Fruit fly (Drosophila melanogaster): Measurements from ENCODE around the gene CG14422.
A peak's percentile ranks its signal among the peaks of the same experiment; 100 is the strongest.

CG14422 gene

DNA sequence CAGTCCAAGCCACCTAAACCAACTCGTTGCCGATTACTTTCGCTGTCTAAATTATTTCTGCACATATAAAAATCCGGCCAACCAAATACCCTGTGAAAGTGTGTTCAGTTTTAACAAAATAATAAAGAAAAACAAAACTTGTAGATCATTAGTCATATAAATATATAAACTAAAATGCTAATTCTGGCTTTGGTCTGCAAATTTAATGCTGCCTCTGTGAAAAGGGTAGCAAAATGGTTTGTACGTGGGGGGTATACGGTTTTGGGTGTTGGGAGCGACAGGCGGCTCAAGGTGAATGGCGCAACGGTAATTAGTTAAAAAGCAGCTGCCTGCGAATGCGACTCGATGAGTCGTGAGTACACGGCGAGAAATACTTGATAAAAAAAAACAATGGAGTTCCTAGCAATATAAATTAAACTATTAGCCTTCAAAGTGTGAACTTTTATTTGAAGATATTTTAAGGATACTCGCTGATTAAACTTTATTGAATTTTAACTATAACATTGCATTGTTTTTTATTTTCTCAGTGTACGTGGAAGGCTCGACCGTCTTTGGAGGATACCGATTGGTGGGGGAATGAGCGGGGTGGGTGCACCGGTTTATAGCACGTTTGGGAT is 34.8 kb downstream of the CG14422 start (continued):
- TF ChIP-seq CG9727 (GFP tag; optimal IDR thresholded peaks at IDR 0.05), result peak; percentile 58
- TF ChIP-seq CG18764 (GFP tag; optimal IDR thresholded peaks at IDR 0.05), result peak; percentile 29
- peak; percentile 54; the same call in 1 of the 2 replicates for TF ChIP-seq CG6689 (GFP tag; IDR thresholded peaks at IDR 0.05)
- 0 out of 3 replicates have a peak, but pooled peaks have one; percentile 38 for TF ChIP-seq ci (GFP tag; IDR thresholded peaks at IDR 0.05)
- no peak for TF ChIP-seq usp (GFP tag; optimal IDR thresholded peaks at IDR 0.05)
- peak; percentile 4 for TF ChIP-seq maf-S (GFP tag; optimal IDR thresholded peaks at IDR 0.05)
- peak; percentile 24 for TF ChIP-seq Oli (tag; optimal IDR thresholded peaks at IDR 0.05)
- no peak for TF ChIP-seq CrebB (tag; optimal IDR thresholded peaks at IDR 0.05)
- TF ChIP-seq tx (GFP tag; optimal IDR thresholded peaks at IDR 0.05), result no peak
- TF ChIP-seq CG1647 (GFP tag; optimal IDR thresholded peaks at IDR 0.05), result no peak
- TF ChIP-seq CG16815 (GFP tag; optimal IDR thresholded peaks at IDR 0.05), result peak; percentile 11
- TF ChIP-seq CG15601 (tag; optimal IDR thresholded peaks at IDR 0.05), result peak; percentile 24
- TF ChIP-seq nau (GFP tag; optimal IDR thresholded peaks at IDR 0.05), result no peak
- peak; percentile 4 for TF ChIP-seq CG13424 (tag; optimal IDR thresholded peaks at IDR 0.05)
- TF ChIP-seq CG10462 (GFP tag; optimal IDR thresholded peaks at IDR 0.05), result peak; percentile 34
- peak; percentile 4 for TF ChIP-seq Jarid2 (GFP tag; optimal IDR thresholded peaks at IDR 0.05)
- TF ChIP-seq Ada2b (GFP tag; IDR thresholded peaks at IDR 0.05), result no peak
- peak; percentile 36; the same call in 1 of the 2 replicates for TF ChIP-seq CG14667 (GFP tag; IDR thresholded peaks at IDR 0.05)
- TF ChIP-seq CG17802 (tag; optimal IDR thresholded peaks at IDR 0.05), result no peak
- no peak for TF ChIP-seq CG13624 (GFP tag; optimal IDR thresholded peaks at IDR 0.05)
- TF ChIP-seq chinmo (GFP tag; IDR thresholded peaks at IDR 0.05; ENCODE audit: partially characterized antibody), result no peak
- TF ChIP-seq CG8388 (GFP tag; optimal IDR thresholded peaks at IDR 0.05), result peak; percentile 49
- no peak for TF ChIP-seq cwo (GFP tag; optimal IDR thresholded peaks at IDR 0.05)
- TF ChIP-seq Xrp1 (GFP tag; IDR thresholded peaks at IDR 0.05), result peak; percentile 65
- TF ChIP-seq Chrac-16 (GFP tag; optimal IDR thresholded peaks at IDR 0.05), result peak; percentile 40
- no peak for TF ChIP-seq CG43689 (GFP tag; IDR thresholded peaks at IDR 0.05)
- TF ChIP-seq hth (optimal IDR thresholded peaks at IDR 0.05), result no peak
- no peak for TF ChIP-seq btn (GFP tag; optimal IDR thresholded peaks at IDR 0.05)
- no peak for TF ChIP-seq CG12744 (GFP tag; optimal IDR thresholded peaks at IDR 0.05)
- 0 out of 2 replicates have a peak, but pooled peaks have one; percentile 8 for TF ChIP-seq Rx (GFP tag; IDR thresholded peaks at IDR 0.05)
- peak; percentile 33 for TF ChIP-seq Camta (GFP tag; optimal IDR thresholded peaks at IDR 0.05)
- peak; percentile 41 for TF ChIP-seq tin (GFP tag; optimal IDR thresholded peaks at IDR 0.05)
- TF ChIP-seq vvl (GFP tag; IDR thresholded peaks at IDR 0.05), result 0 out of 2 replicates have a peak, but pooled peaks have one; percentile 41
- no peak for TF ChIP-seq pan (optimal IDR thresholded peaks at IDR 0.05)
- peak in 1 of 2 experiments; percentile 32 for TF ChIP-seq pan (GFP tag; optimal IDR thresholded peaks at IDR 0.05 in 1 of 2, IDR thresholded peaks at IDR 0.05 in 1 of 2)
- no peak for TF ChIP-seq gce (GFP tag; IDR thresholded peaks at IDR 0.05)
- TF ChIP-seq prd (optimal IDR thresholded peaks at IDR 0.05), result no peak
- TF ChIP-seq prd (GFP tag; IDR thresholded peaks at IDR 0.05), result peak; percentile 60; the same call in 2 of the 3 replicates
- peak; percentile 50; the same call in 1 of the 3 replicates for TF ChIP-seq dysf (GFP tag; IDR thresholded peaks at IDR 0.05)
- peak; percentile 44 for TF ChIP-seq CG10959 (GFP tag; IDR thresholded peaks at IDR 0.05)
- no peak for TF ChIP-seq gro (GFP tag; optimal IDR thresholded peaks at IDR 0.05)
- TF ChIP-seq sisA (GFP tag; IDR thresholded peaks at IDR 0.05), result peak; percentile 30; the same call in 1 of the 2 replicates
- TF ChIP-seq CG11504 (tag; optimal IDR thresholded peaks at IDR 0.05), result peak; percentile 54
- TF ChIP-seq fd102C (GFP tag; optimal IDR thresholded peaks at IDR 0.05), result peak; percentile 14
- peak; percentile 52 for TF ChIP-seq pnt (GFP tag; optimal IDR thresholded peaks at IDR 0.05)
- TF ChIP-seq Hsf (GFP tag; optimal IDR thresholded peaks at IDR 0.05), result peak; percentile 36
- TF ChIP-seq pita (GFP tag; optimal IDR thresholded peaks at IDR 0.05), result no peak
- TF ChIP-seq CG6813 (GFP tag; optimal IDR thresholded peaks at IDR 0.05), result peak; percentile 18
- TF ChIP-seq CG18599 (GFP tag; optimal IDR thresholded peaks at IDR 0.05), result peak; percentile 40
- 0 out of 2 replicates have a peak, but pooled peaks have one; percentile 14 for TF ChIP-seq sim (GFP tag; IDR thresholded peaks at IDR 0.05)
- TF ChIP-seq CG2712 (tag; optimal IDR thresholded peaks at IDR 0.05), result peak; percentile 54

Data from whole organism, embryonic.